Worm (Caenorhabditis elegans): ENCODE measurements around the gene spr-1.

- no peak for TF ChIP-seq pha-4 (tag; optimal IDR thresholded peaks at IDR 0.05)
- no peak for TF ChIP-seq bed-1 (GFP tag; IDR thresholded peaks at IDR 0.05)
- no peak for TF ChIP-seq madf-8 (GFP tag; conservative IDR thresholded peaks at IDR 0.05)
- TF ChIP-seq lsy-27 (tag; optimal IDR thresholded peaks at IDR 0.05; ENCODE audit: borderline replicate concordance, insufficient read depth): no peak
Observed at ce11 chrV:8102960-8103359, 26.2 kb downstream of the spr-1 start, which contains the start of gene str-90.
